Fruit fly (Drosophila melanogaster) whole organism, pupa: ENCODE data around the gene CG5167.

ENCODE experiments used
- CG14655 ChIP-seq: fragments of 200-800 bp; sonication (Bioruptor generic); optimal IDR thresholded peaks from 3 replicates; lab custom pipeline; 2017; ENCODE audit warnings: mild to moderate bottlenecking, missing biosample characterization, missing genetic modification reagents, missing genetic modification characterization
- CG34367 ChIP-seq: fragments of 200-800 bp; sonication (Bioruptor generic); optimal IDR thresholded peaks from 2 replicates; lab custom pipeline; 2018; ENCODE audit warnings: missing biosample characterization, mild to moderate bottlenecking, missing genetic modification characterization
- CG4496 ChIP-seq: fragments of 200-800 bp; sonication (Bioruptor generic); IDR thresholded peaks from 3 replicates; pipeline ENCODE4 v1.3.6; 2022; ENCODE audit warnings: missing biosample characterization, missing genetic modification characterization
- D1 ChIP-seq: fragments of 200-800 bp; sonication (Bioruptor generic); optimal IDR thresholded peaks from 2 replicates; lab custom pipeline; 2018; ENCODE audit warnings: missing biosample characterization, mild to moderate bottlenecking, missing genetic modification characterization, moderate library complexity
- Pif1A ChIP-seq: fragments of 200-800 bp; sonication (Bioruptor generic); optimal IDR thresholded peaks from 3 replicates; lab custom pipeline; 2016; ENCODE audit warnings: missing biosample characterization, missing genetic modification characterization
- Pif1B ChIP-seq: fragments of 200-800 bp; sonication (Bioruptor generic); optimal IDR thresholded peaks from 3 replicates; lab custom pipeline; 2016; ENCODE audit warnings: missing biosample characterization, missing genetic modification characterization

DNA sequence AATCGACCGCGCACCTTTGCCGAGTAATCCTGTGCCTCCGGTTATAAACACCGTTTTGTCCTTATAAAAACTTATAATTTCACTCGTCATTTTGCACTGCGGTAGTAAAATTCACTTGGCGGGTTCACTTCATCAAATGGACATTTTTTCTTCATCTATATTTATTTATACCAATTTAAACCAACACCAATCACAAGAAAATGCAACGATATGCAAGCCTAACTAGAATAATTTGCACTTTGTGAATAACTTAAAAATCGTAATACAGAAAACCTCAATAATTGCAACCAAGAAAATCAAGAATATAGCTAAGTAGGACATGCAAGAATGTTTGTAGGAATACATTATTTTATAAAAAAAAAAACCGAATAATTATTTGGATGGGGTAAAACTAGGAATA, 10.5 kb upstream of the CG5167 start, which contains the start of the genes CG10096 and CG10097:
- TF ChIP-seq Pif1B = no peak
- TF ChIP-seq CG4496 (GFP tag; lab: Robert Waterston, UW) = no peak
- no peak for TF ChIP-seq D1 (tag; lab: Kevin White, UChicago)
- TF ChIP-seq CG14655 (GFP tag; lab: Kevin White, UChicago) = no peak
- no peak for TF ChIP-seq Pif1A (GFP tag; lab: Kevin White, UChicago)
- TF ChIP-seq CG34367 = no peak
